Fruit fly (Drosophila melanogaster) whole organism, embryonic: ENCODE results near the gene Non3.

Experiments
- Bdp1 ChIP-seq: fragments of 200-800 bp; sonication (Bioruptor generic); optimal IDR thresholded peaks from 3 replicates; lab custom pipeline; 2016; ENCODE audit warnings: missing biosample characterization, missing genetic modification characterization
- CG11093 ChIP-seq: fragments of 200-800 bp; sonication (Bioruptor generic); IDR thresholded peaks from 3 replicates; pipeline ENCODE4 v1.3.6; 2022; ENCODE audit warnings: missing biosample characterization, missing genetic modification characterization
- CG11560 ChIP-seq: fragments of 200-800 bp; sonication (Bioruptor generic); IDR thresholded peaks from 3 replicates; pipeline ENCODE4 v1.3.6; 2022; ENCODE audit warnings: missing biosample characterization, missing genetic modification characterization
- CG12659 ChIP-seq: fragments of 200-800 bp; sonication (Bioruptor generic); optimal IDR thresholded peaks from 3 replicates; lab custom pipeline; 2017; ENCODE audit warnings: mild to moderate bottlenecking, missing biosample characterization, missing genetic modification reagents, missing genetic modification characterization
- CG13894 ChIP-seq: fragments of 200-800 bp; sonication (Bioruptor generic); optimal IDR thresholded peaks from 3 replicates; lab custom pipeline; 2018; ENCODE audit warnings: missing biosample characterization, mild to moderate bottlenecking, missing genetic modification characterization, moderate library complexity
- CG14860 ChIP-seq: fragments of 200-800 bp; sonication (Bioruptor generic); IDR thresholded peaks from 3 replicates; pipeline ENCODE4 v1.3.6; 2022; ENCODE audit warnings: missing biosample characterization, missing genetic modification characterization; ENCODE audit not compliant: partially characterized antibody
- CG15514 ChIP-seq: fragments of 200-800 bp; sonication (Bioruptor generic); optimal IDR thresholded peaks from 3 replicates; lab custom pipeline; 2017; ENCODE audit warnings: missing biosample characterization, missing genetic modification characterization, mild to moderate bottlenecking, moderate library complexity, missing genetic modification reagents
- CG15696 ChIP-seq: fragments of 200-800 bp; sonication (Bioruptor generic); optimal IDR thresholded peaks from 2 replicates; lab custom pipeline; 2019; ENCODE audit warnings: missing biosample characterization, mild to moderate bottlenecking, missing genetic modification characterization, moderate library complexity
- CG16813 ChIP-seq: fragments of 200-800 bp; sonication (Bioruptor generic); IDR thresholded peaks from 3 replicates; pipeline ENCODE4 v1.3.6; 2022; ENCODE audit warnings: missing biosample characterization, missing genetic modification characterization; ENCODE audit not compliant: partially characterized antibody
- CG17186 ChIP-seq: fragments of 200-800 bp; sonication (Bioruptor generic); optimal IDR thresholded peaks from 3 replicates; lab custom pipeline; 2017; ENCODE audit warnings: missing biosample characterization, missing genetic modification reagents, missing genetic modification characterization
- CG17328 ChIP-seq: fragments of 200-800 bp; sonication (Bioruptor generic); IDR thresholded peaks from 2 replicates; pipeline ENCODE4 v1.3.6; 2022; ENCODE audit warnings: missing biosample characterization, missing genetic modification characterization
- CG3847 ChIP-seq: fragments of 200-800 bp; sonication (Bioruptor generic); IDR thresholded peaks from 2 replicates; pipeline ENCODE4 v1.3.6; 2022; ENCODE audit warnings: missing biosample characterization, missing genetic modification characterization
- CG3995 ChIP-seq: fragments of 200-800 bp; sonication (Bioruptor generic); optimal IDR thresholded peaks from 3 replicates; lab custom pipeline; 2016; ENCODE audit warnings: missing biosample characterization, missing genetic modification characterization
- CG4617 ChIP-seq: fragments of 200-800 bp; sonication (Bioruptor generic); optimal IDR thresholded peaks from 3 replicates; lab custom pipeline; 2016; ENCODE audit warnings: missing biosample characterization, missing genetic modification characterization, borderline replicate concordance
- CG7786 ChIP-seq: fragments of 200-800 bp; sonication (Bioruptor generic); optimal IDR thresholded peaks from 2 replicates; lab custom pipeline; 2016; ENCODE audit warnings: missing biosample characterization, missing genetic modification characterization
- CG9797 ChIP-seq: fragments of 200-800 bp; sonication (Bioruptor generic); optimal IDR thresholded peaks from 3 replicates; lab custom pipeline; 2018; ENCODE audit warnings: missing biosample characterization, mild to moderate bottlenecking, missing genetic modification characterization
- CTCF ChIP-seq: fragments of 200-800 bp; sonication (Bioruptor generic); optimal IDR thresholded peaks from 2 replicates; lab custom pipeline; 2017; ENCODE audit warnings: missing biosample characterization, mild to moderate bottlenecking, missing genetic modification characterization, moderate library complexity
- Dip3 ChIP-seq: fragments of 200-800 bp; sonication (Bioruptor generic); optimal IDR thresholded peaks from 3 replicates; lab custom pipeline; 2016; ENCODE audit warnings: missing biosample characterization, missing genetic modification characterization
- Doc3 ChIP-seq: fragments of 200-800 bp; sonication (Bioruptor generic); IDR thresholded peaks from 3 replicates; pipeline ENCODE4 v1.3.6; 2022; ENCODE audit warnings: missing biosample characterization, missing genetic modification characterization; ENCODE audit not compliant: partially characterized antibody
- Dp ChIP-seq: fragments of 200-800 bp; sonication (Bioruptor generic); optimal IDR thresholded peaks from 2 replicates; lab custom pipeline; 2018; ENCODE audit warnings: missing biosample characterization, mild to moderate bottlenecking, missing genetic modification characterization, moderate library complexity
- Fer1 ChIP-seq: fragments of 200-800 bp; sonication (Bioruptor generic); optimal IDR thresholded peaks from 2 replicates; lab custom pipeline; 2017; ENCODE audit warnings: missing biosample characterization, mild to moderate bottlenecking, missing genetic modification characterization
- Hand ChIP-seq: fragments of 200-800 bp; sonication (Bioruptor generic); optimal IDR thresholded peaks from 2 replicates; lab custom pipeline; 2017; ENCODE audit warnings: mild to moderate bottlenecking, missing biosample characterization, missing genetic modification reagents, missing genetic modification characterization
- Hmr ChIP-seq: fragments of 200-800 bp; sonication (Bioruptor generic); optimal IDR thresholded peaks from 3 replicates; lab custom pipeline; 2017; ENCODE audit warnings: mild to moderate bottlenecking, missing biosample characterization, missing genetic modification reagents, missing genetic modification characterization
- Hr3 ChIP-seq: fragments of 200-800 bp; sonication (Bioruptor generic); optimal IDR thresholded peaks from 3 replicates; lab custom pipeline; 2016; ENCODE audit warnings: missing biosample characterization, missing genetic modification characterization
- Lhr ChIP-seq: fragments of 200-800 bp; sonication (Bioruptor generic); optimal IDR thresholded peaks from 3 replicates; lab custom pipeline; 2017; ENCODE audit warnings: mild to moderate bottlenecking, missing biosample characterization, missing genetic modification reagents, missing genetic modification characterization
- MBD-R2 ChIP-seq: fragments of 200-800 bp; sonication (Bioruptor generic); IDR thresholded peaks from 2 replicates; pipeline ENCODE4 v1.3.6; 2022; ENCODE audit warnings: missing biosample characterization, missing genetic modification characterization
- MESR4 ChIP-seq: fragments of 200-800 bp; sonication (Bioruptor generic); optimal IDR thresholded peaks from 2 replicates; lab custom pipeline; 2018; ENCODE audit warnings: missing biosample characterization, mild to moderate bottlenecking, missing genetic modification characterization, moderate library complexity
- Med ChIP-seq: fragments of 200-800 bp; sonication (Bioruptor generic); peaks from one replicate; lab custom pipeline; 2016; ENCODE audit warnings: missing biosample characterization, missing genetic modification characterization, mild to moderate bottlenecking, inconsistent platforms, moderate library complexity
- Myb ChIP-seq: fragments of 200-800 bp; sonication (Bioruptor generic); optimal IDR thresholded peaks from 2 replicates; lab custom pipeline; 2016; ENCODE audit warnings: missing biosample characterization, missing genetic modification characterization
- Pdp1 ChIP-seq, 2 experiments: fragments of 200-800 bp; sonication (Bioruptor generic); optimal IDR thresholded peaks; 3 replicates each; lab custom pipeline; 2016; ENCODE audit warnings: missing biosample characterization in 2 of 2, missing genetic modification characterization in 2 of 2, mild to moderate bottlenecking in 1 of 2, moderate library complexity in 1 of 2
- Poxn ChIP-seq: fragments of 200-800 bp; sonication (Bioruptor generic); IDR thresholded peaks from 2 replicates; pipeline ENCODE4 v1.3.6; 2022; ENCODE audit warnings: missing biosample characterization, missing genetic modification characterization
- Scr ChIP-seq: fragments of 200-800 bp; sonication (Bioruptor generic); IDR thresholded peaks from 2 replicates; pipeline ENCODE4 v1.3.6; 2022; ENCODE audit warnings: missing biosample characterization, missing genetic modification characterization; ENCODE audit not compliant: partially characterized antibody
- Sry-δ ChIP-seq: fragments of 200-800 bp; sonication (Bioruptor generic); optimal IDR thresholded peaks from 2 replicates; lab custom pipeline; 2016; ENCODE audit warnings: missing biosample characterization, missing genetic modification characterization
- Trl ChIP-seq, 3 experiments: fragments of >200 bp in 2 of 3; fragments of 200-800 bp in 1 of 3; sonication (Bioruptor generic) in 1 of 3; optimal IDR thresholded peaks; 2 replicates in 1 of 3; 3 replicates in 2 of 3; lab custom pipeline; 2016 to 2017; ENCODE audit warnings: missing biosample characterization in 1 of 3, missing genetic modification characterization in 1 of 3
- YL-1 ChIP-seq: fragments of 200-800 bp; sonication (Bioruptor generic); optimal IDR thresholded peaks from 3 replicates; lab custom pipeline; 2017; ENCODE audit warnings: missing biosample characterization, mild to moderate bottlenecking, missing genetic modification characterization
- aop ChIP-seq: fragments of 200-800 bp; sonication (Bioruptor generic); IDR thresholded peaks from 2 replicates; pipeline ENCODE4 v1.3.6; 2022; ENCODE audit warnings: missing biosample characterization, missing genetic modification characterization
- cas ChIP-seq: fragments of 200-800 bp; sonication (Bioruptor generic); IDR thresholded peaks from 2 replicates; pipeline ENCODE4 v1.3.6; 2022; ENCODE audit warnings: missing biosample characterization, missing genetic modification characterization
- caup ChIP-seq: fragments of 200-800 bp; sonication (Bioruptor generic); optimal IDR thresholded peaks from 3 replicates; lab custom pipeline; 2017; ENCODE audit warnings: missing biosample characterization, mild to moderate bottlenecking, missing genetic modification characterization, moderate library complexity; ENCODE audit not compliant: severe bottlenecking
- danr ChIP-seq: fragments of 200-800 bp; sonication (Bioruptor generic); IDR thresholded peaks from 2 replicates; pipeline ENCODE4 v1.3.6; 2022; ENCODE audit warnings: missing biosample characterization, missing genetic modification characterization
- fd96Cb ChIP-seq: fragments of 200-800 bp; sonication (Bioruptor generic); optimal IDR thresholded peaks from 2 replicates; lab custom pipeline; 2018; ENCODE audit warnings: missing biosample characterization, mild to moderate bottlenecking, missing genetic modification characterization, moderate library complexity
- gfzf ChIP-seq: fragments of 200-800 bp; sonication (Bioruptor generic); optimal IDR thresholded peaks from 2 replicates; lab custom pipeline; 2016; ENCODE audit warnings: missing biosample characterization, mild to moderate bottlenecking, missing genetic modification characterization, moderate library complexity
- grau ChIP-seq: fragments of 200-800 bp; optimal IDR thresholded peaks from 3 replicates; lab custom pipeline; 2019; ENCODE audit warnings: missing biosample characterization, mild to moderate bottlenecking, missing genetic modification characterization, moderate library complexity
- gro ChIP-seq: fragments of 200-800 bp; sonication (Bioruptor generic); optimal IDR thresholded peaks from 2 replicates; lab custom pipeline; 2016; ENCODE audit warnings: missing biosample characterization, missing genetic modification characterization
- inv ChIP-seq: fragments of 200-800 bp; sonication (Bioruptor generic); IDR thresholded peaks from 2 replicates; pipeline ENCODE4 v1.3.6; 2022; ENCODE audit warnings: missing biosample characterization, missing genetic modification characterization; ENCODE audit not compliant: partially characterized antibody
- kay ChIP-seq: fragments of 200-800 bp; sonication (Bioruptor generic); optimal IDR thresholded peaks from 2 replicates; lab custom pipeline; 2016; ENCODE audit warnings: missing biosample characterization, missing genetic modification characterization
- mirr ChIP-seq: fragments of 200-800 bp; sonication (Bioruptor generic); optimal IDR thresholded peaks from 3 replicates; lab custom pipeline; 2018; ENCODE audit warnings: missing biosample characterization, mild to moderate bottlenecking, missing genetic modification characterization
- nerfin-2 ChIP-seq: fragments of 200-800 bp; sonication (Bioruptor generic); IDR thresholded peaks from 2 replicates; pipeline ENCODE4 v1.3.6; 2022; ENCODE audit warnings: missing biosample characterization, missing genetic modification characterization; ENCODE audit not compliant: partially characterized antibody
- pzg ChIP-seq: fragments of 200-800 bp; sonication (Bioruptor generic); optimal IDR thresholded peaks from 3 replicates; lab custom pipeline; 2018; ENCODE audit warnings: missing biosample characterization, mild to moderate bottlenecking, missing genetic modification characterization, moderate library complexity
- slbo ChIP-seq: fragments of 200-800 bp; sonication (Bioruptor generic); IDR thresholded peaks from 2 replicates; pipeline ENCODE4 v1.3.6; 2022; ENCODE audit warnings: missing biosample characterization, missing genetic modification characterization
- sna ChIP-seq: fragments of 200-800 bp; sonication (Bioruptor generic); IDR thresholded peaks from 2 replicates; pipeline ENCODE4 v1.3.6; 2022; ENCODE audit warnings: missing biosample characterization, missing genetic modification characterization; ENCODE audit not compliant: partially characterized antibody
- stwl ChIP-seq: fragments of 200-800 bp; sonication (Bioruptor generic); optimal IDR thresholded peaks from 3 replicates; lab custom pipeline; 2018; ENCODE audit warnings: missing biosample characterization, mild to moderate bottlenecking, missing genetic modification characterization, moderate library complexity

The Non3 gene

DNA sequence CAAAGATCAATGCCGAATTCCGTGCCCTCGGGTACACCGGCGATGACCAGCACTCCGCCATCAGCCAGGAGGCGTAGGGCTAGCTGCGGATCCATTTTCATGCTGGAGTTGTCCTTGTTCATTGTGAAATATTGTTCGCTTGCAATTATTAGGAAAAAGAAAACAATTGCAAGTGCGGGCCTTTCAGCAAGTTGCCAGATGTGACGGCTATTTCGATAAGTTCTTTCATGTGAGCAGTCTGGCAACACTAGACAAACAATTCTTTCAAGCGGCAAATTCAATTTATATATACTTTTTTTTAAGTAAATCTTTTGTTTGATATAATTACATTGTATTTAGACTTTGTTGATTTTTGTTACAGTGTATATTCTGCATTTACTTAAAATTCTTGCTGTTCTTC lies 29.1 kb downstream of the Non3 start, which contains the start of gene CG12320 (continued):
- TF ChIP-seq CG14860 (no peak), gfzf (GFP tag; lab: Kevin White, UChicago) (peak; percentile 11), slbo (GFP tag; lab: Robert Waterston, UW) (no peak), CG11093 (GFP tag; lab: Robert Waterston, UW) (no peak), CTCF (GFP tag; lab: Kevin White, UChicago) (peak; percentile 10), YL-1 (GFP tag; lab: Kevin White, UChicago) (peak; percentile 57), aop (GFP tag; lab: Robert Waterston, UW) (no peak), danr (GFP tag; lab: Robert Waterston, UW) (no peak), CG9797 (GFP tag; lab: Kevin White, UChicago) (peak; percentile 0), MBD-R2 (GFP tag; lab: Robert Waterston, UW) (peak; percentile 85), Hr3 (GFP tag; lab: Kevin White, UChicago) (no peak), Hand (GFP tag; lab: Kevin White, UChicago) (no peak), mirr (GFP tag; lab: Kevin White, UChicago) (no peak), CG7786 (no peak), stwl (tag; lab: Kevin White, UChicago) (peak; percentile 71), Fer1 (GFP tag; lab: Kevin White, UChicago) (peak; percentile 5), Bdp1 (no peak), gro (no peak), CG15514 (GFP tag; lab: Kevin White, UChicago) (peak; percentile 70), CG12659 (peak; percentile 5), CG4617 (GFP tag; lab: Kevin White, UChicago) (peak; percentile 59), kay (GFP tag; lab: Kevin White, UChicago) (no peak), nerfin-2 (peak; percentile 33; the same call in 1 of the 2 replicates), CG16813 (GFP tag; lab: Robert Waterston, UW) (0 out of 3 replicates have a peak, but pooled peaks have one; percentile 17), MESR4 (GFP tag; lab: Kevin White, UChicago) (peak; percentile 42), cas (GFP tag; lab: Robert Waterston, UW) (no peak), CG11560 (tag; lab: Robert Waterston, UW) (no peak), grau (tag; lab: Kevin White, UChicago) (no peak), Doc3 (no peak), Lhr (GFP tag; lab: Kevin White, UChicago) (no peak), fd96Cb (tag; lab: Kevin White, UChicago) (no peak), Dip3 (no peak), pzg (peak; percentile 62), Pdp1 (GFP tag; optimal IDR thresholded peaks at IDR 0.05; lab: Kevin White, UChicago) (no peak), Med (GFP tag; lab: Kevin White, UChicago) (peak; percentile 32), CG13894 (no peak), Sry-δ (GFP tag; lab: Kevin White, UChicago) (peak; percentile 41), CG3847 (peak; percentile 53; the same call in 1 of the 2 replicates), Scr (GFP tag; lab: Robert Waterston, UW) (0 out of 2 replicates have a peak, but pooled peaks have one; percentile 25), CG17328 (GFP tag; lab: Robert Waterston, UW) (0 out of 2 replicates have a peak, but pooled peaks have one; percentile 8)

DNA sequence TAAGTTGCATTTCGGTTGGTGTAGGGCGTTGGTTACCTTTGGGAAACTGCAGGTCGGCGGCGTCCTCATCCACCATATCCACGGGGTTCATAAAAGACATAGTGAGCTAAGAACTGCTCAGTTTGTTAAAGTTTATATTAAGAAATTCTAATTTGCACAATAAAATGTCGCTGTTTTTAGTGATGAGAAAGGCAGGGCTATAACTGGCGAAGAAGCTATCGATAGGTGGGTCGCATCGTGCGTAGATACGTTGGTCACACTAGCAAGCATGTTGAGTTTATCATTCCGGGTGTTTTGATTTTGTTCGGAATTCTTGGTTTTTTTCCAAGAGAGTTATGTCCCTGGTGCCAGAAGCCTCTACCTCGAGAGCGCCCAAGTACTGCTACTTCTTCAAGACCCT lies 31.8 kb downstream of the Non3 start, which contains the start of the genes Ada2a, Polr2D, Tgs1 and moi:
Gene Ada2a (minus strand): TSS at position 207 of the 400 bp plus-strand sequence.
Gene Polr2D (minus strand): TSS at position 207 of the 400 bp plus-strand sequence.
Gene Tgs1 (plus strand): TSS at position 250 of the 400 bp plus-strand sequence.
Gene moi (plus strand): TSS at position 250 of the 400 bp plus-strand sequence.
- TF ChIP-seq MBD-R2 (GFP tag; lab: Robert Waterston, UW) = peak; percentile 96
- TF ChIP-seq inv (GFP tag; lab: Robert Waterston, UW) = peak; percentile 66
- no peak for TF ChIP-seq Trl (optimal IDR thresholded peaks at IDR 0.05; lab: Kevin White, UChicago)
- TF ChIP-seq Trl (GFP tag; optimal IDR thresholded peaks at IDR 0.05; lab: Kevin White, UChicago) = no peak
- peak; percentile 64 for TF ChIP-seq sna (GFP tag; lab: Robert Waterston, UW)
- TF ChIP-seq Poxn (GFP tag; lab: Robert Waterston, UW) = no peak
- TF ChIP-seq Myb (GFP tag; lab: Kevin White, UChicago) = peak; percentile 35
- no peak for TF ChIP-seq Hmr (GFP tag; lab: Kevin White, UChicago)
- no peak for TF ChIP-seq CG15696
- peak; percentile 10 for TF ChIP-seq CG3995 (GFP tag; lab: Kevin White, UChicago)
- peak; percentile 9 for TF ChIP-seq CG17186 (GFP tag; lab: Kevin White, UChicago)
- peak; percentile 67 for TF ChIP-seq Dp
- TF ChIP-seq caup = no peak
